Worm (Caenorhabditis elegans): ENCODE results near the gene cfap-20.

cfap-20 gene

DNA sequence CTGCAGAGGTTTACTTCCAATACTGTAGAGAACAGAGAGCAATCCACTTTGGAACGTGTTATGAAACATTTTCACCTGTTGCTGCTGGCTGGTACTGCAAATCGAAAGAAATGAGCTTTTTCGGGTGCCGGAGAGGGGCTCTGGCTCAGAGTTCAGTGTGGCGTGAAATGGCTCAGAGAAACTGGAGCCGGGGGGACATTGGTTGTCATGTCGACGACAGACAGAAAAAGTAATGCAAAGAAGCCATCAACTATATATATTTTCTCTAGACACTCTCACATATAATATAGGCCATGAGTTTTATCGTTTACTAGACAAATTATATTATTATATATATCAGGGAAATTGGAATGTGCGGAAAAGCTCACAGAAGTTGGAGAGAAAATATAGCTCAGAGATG is at the start of gene cfap-20:
cfap-20 (minus strand) TSS at position 101 of the 400 bp plus-strand sequence.
- TF ChIP-seq egl-18 (GFP tag; IDR thresholded peaks at IDR 0.05) (0 out of 2 replicates have a peak, but pooled peaks have one; percentile 47), F22D6.2 (tag; optimal IDR thresholded peaks at IDR 0.05) (no peak), mcd-1 (GFP tag; IDR thresholded peaks at IDR 0.05) (peak; percentile 29; the same call in 1 of the 2 replicates), B0019.2 (GFP tag; conservative IDR thresholded peaks at IDR 0.05) (no peak), F39B2.1 (GFP tag; IDR thresholded peaks at IDR 0.05) (no peak), B0336.3 (GFP tag; IDR thresholded peaks at IDR 0.05) (no peak)

DNA sequence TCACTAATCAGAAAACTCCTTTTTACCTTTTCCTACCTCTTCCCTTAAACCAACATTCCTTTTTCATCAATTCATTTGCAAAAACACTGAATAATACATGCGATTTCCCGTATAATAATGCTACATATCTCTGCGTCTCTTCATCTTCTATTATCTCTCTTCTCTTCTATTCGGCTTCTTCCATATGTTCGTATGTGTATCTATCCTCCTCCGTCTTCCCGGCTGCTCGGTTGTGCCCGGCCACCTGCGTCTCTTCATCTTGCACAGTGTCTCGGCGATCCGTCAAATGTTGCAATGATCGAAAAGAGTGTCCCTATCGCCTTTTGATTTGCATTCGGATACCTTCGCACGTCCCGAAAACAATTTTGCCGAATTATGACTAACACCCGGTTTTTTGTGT is 46.0 kb upstream of the cfap-20 start:
- 0 out of 2 replicates have a peak, but pooled peaks have one; percentile 16 for TF ChIP-seq zfh-2 (GFP tag; conservative IDR thresholded peaks at IDR 0.05)
- TF ChIP-seq hmg-1.2 (GFP tag; IDR thresholded peaks at IDR 0.05), result peak; percentile 88
- no peak for TF ChIP-seq Y53F4B.3 (GFP tag; IDR thresholded peaks at IDR 0.05)
- no peak for TF ChIP-seq lin-40 (tag; optimal IDR thresholded peaks at IDR 0.05)

DNA sequence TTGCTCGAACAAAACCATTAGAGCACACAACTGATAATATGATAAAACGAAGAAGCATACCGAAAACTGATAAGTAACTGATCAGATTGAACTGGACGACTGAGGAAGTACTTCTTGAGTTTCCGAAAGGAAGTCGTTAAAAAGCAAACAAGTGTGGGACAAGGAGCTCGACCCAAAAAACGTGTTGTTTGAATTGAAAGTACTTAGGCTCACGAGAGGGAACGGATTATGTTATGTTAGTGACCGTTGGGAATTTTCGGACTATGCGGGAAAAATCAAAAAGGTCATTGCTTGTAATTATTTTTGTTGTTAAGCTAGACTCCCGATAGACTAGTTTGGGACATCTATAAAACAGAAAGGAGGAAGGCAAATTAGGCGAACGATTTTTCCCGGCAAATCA is 44.3 kb upstream of the cfap-20 start, which contains the start of gene C48D5.3:
C48D5.3 (minus strand) TSS at position 101 of the 400 bp plus-strand sequence.
- no peak for TF ChIP-seq rcor-1 (GFP tag; IDR thresholded peaks at IDR 0.05)
- no peak for TF ChIP-seq hmg-1.2 (GFP tag; IDR thresholded peaks at IDR 0.05)
- TF ChIP-seq rpc-1 (optimal IDR thresholded peaks at IDR 0.05), result no peak
- TF ChIP-seq rpc-1 (tag; optimal IDR thresholded peaks at IDR 0.05), result no peak
- no peak for TF ChIP-seq B0035.1 (tag; optimal IDR thresholded peaks at IDR 0.05)
- no peak for TF ChIP-seq fkh-3 (tag; optimal IDR thresholded peaks at IDR 0.05)
- no peak for TF ChIP-seq die-1 (tag; optimal IDR thresholded peaks at IDR 0.05)
- TF ChIP-seq nhr-27 (tag; optimal IDR thresholded peaks at IDR 0.05), result no peak
- TF ChIP-seq ceh-40 (GFP tag; IDR thresholded peaks at IDR 0.05), result no peak
- TF ChIP-seq egrh-3 (GFP tag; IDR thresholded peaks at IDR 0.05), result no peak
- no peak for TF ChIP-seq hrde-1 (tag; optimal IDR thresholded peaks at IDR 0.05; ENCODE audit: borderline replicate concordance)
- no peak for TF ChIP-seq madf-8 (GFP tag; conservative IDR thresholded peaks at IDR 0.05)
- TF ChIP-seq bed-1 (GFP tag; IDR thresholded peaks at IDR 0.05), result no peak
- TF ChIP-seq Y79H2A.3 (GFP tag; conservative IDR thresholded peaks at IDR 0.05), result no peak
- TF ChIP-seq dpl-1 (GFP tag; optimal IDR thresholded peaks at IDR 0.05), result no peak
- TF ChIP-seq unc-130 (GFP tag; optimal IDR thresholded peaks at IDR 0.05), result no peak
- no peak for TF ChIP-seq athp-1 (tag; optimal IDR thresholded peaks at IDR 0.05)
- no peak for TF ChIP-seq F37B4.10 (GFP tag; IDR thresholded peaks at IDR 0.05)
- no peak for TF ChIP-seq nfya-2 (GFP tag; IDR thresholded peaks at IDR 0.05)
- TF ChIP-seq lin-40 (tag; optimal IDR thresholded peaks at IDR 0.05), result no peak

DNA sequence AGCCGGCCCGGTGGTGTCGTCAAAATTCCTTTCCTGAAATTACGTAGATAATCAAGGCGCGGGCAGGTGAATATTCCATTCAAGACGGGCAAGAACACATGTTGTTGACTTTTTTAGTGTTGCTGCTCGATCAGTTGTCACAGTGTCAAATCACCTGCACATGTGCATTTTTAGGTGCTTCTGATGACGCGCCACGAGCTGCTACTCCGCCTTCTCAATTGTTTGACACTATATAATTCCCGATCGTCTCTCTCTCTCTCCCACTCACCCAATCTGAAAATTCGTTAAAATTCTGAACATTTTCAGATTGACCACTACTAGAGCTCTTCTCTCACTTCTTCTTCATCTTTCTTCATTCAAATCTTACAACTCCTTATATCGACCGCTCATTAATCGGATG is 36.0 kb upstream of the cfap-20 start, which contains the start of gene nhr-6:
nhr-6 (plus strand) TSS at position 301 of the 400 bp plus-strand sequence.
- TF ChIP-seq rpc-1 (optimal IDR thresholded peaks at IDR 0.05) (no peak), rpc-1 (tag; optimal IDR thresholded peaks at IDR 0.05) (no peak), madf-6 (GFP tag; IDR thresholded peaks at IDR 0.05) (no peak), somi-1 (GFP tag; optimal IDR thresholded peaks at IDR 0.05) (no peak), ztf-26 (tag; optimal IDR thresholded peaks at IDR 0.05) (no peak), ceh-27 (GFP tag; optimal IDR thresholded peaks at IDR 0.05) (no peak), snpc-4 (GFP tag; optimal IDR thresholded peaks at IDR 0.05) (no peak), snpc-4 (tag; optimal IDR thresholded peaks at IDR 0.05) (no peak), die-1 (tag; optimal IDR thresholded peaks at IDR 0.05) (no peak), Y79H2A.3 (GFP tag; conservative IDR thresholded peaks at IDR 0.05) (no peak), attf-6 (GFP tag; IDR thresholded peaks at IDR 0.05) (no peak), snpc-3.4 (tag; optimal IDR thresholded peaks at IDR 0.05) (no peak), tbp1 (GFP tag; optimal IDR thresholded peaks at IDR 0.05) (no peak), lag-1 (GFP tag; IDR thresholded peaks at IDR 0.05) (no peak), dpl-1 (GFP tag; optimal IDR thresholded peaks at IDR 0.05) (no peak), ztf-6 (GFP tag; IDR thresholded peaks at IDR 0.05) (no peak), rec-8 (tag; optimal IDR thresholded peaks at IDR 0.05) (no peak), bed-2 (GFP tag; IDR thresholded peaks at IDR 0.05) (no peak), athp-1 (tag; optimal IDR thresholded peaks at IDR 0.05) (no peak), mcd-1 (GFP tag; IDR thresholded peaks at IDR 0.05) (no peak), ztf-28 (GFP tag; IDR thresholded peaks at IDR 0.05) (no peak), mel-28 (tag; optimal IDR thresholded peaks at IDR 0.05; ENCODE audit: borderline replicate concordance) (no peak)

Data from whole organism, young adult.